Worm (Caenorhabditis elegans): ENCODE data around the gene Y40H7A.4.

ce11 chrIV:15210482-15210881 lies 35.1 kb upstream of the Y40H7A.4 start:
- TF ChIP-seq mab-5 (tag; optimal IDR thresholded peaks at IDR 0.05), result no peak
- no peak for TF ChIP-seq ces-1 (GFP tag; optimal IDR thresholded peaks at IDR 0.05)
- TF ChIP-seq snpc-4 (tag; optimal IDR thresholded peaks at IDR 0.05), result no peak
- no peak for TF ChIP-seq sptf-1 (tag; optimal IDR thresholded peaks at IDR 0.05)
- TF ChIP-seq nhr-2 (tag; optimal IDR thresholded peaks at IDR 0.05), result no peak
- TF ChIP-seq unc-62 (GFP tag; optimal IDR thresholded peaks at IDR 0.05), result no peak

All from whole organism, mixed stage, embryonic.